Fruit fly (Drosophila melanogaster) whole organism, embryonic: ENCODE results near the gene CG42828.

Experiments
- Camta ChIP-seq: fragments of 200-800 bp; sonication (Bioruptor generic); optimal IDR thresholded peaks from 2 replicates; lab custom pipeline; 2016; ENCODE audit warnings: missing biosample characterization, missing genetic modification characterization
- Rfx ChIP-seq: fragments of 200-800 bp; sonication (Bioruptor generic); IDR thresholded peaks from 2 replicates; pipeline ENCODE4 v1.3.6; 2022; ENCODE audit warnings: missing biosample characterization, missing genetic modification characterization
- Rx ChIP-seq: fragments of 200-800 bp; sonication (Bioruptor generic); IDR thresholded peaks from 2 replicates; pipeline ENCODE4 v1.3.6; 2022; ENCODE audit warnings: missing biosample characterization, missing genetic modification characterization
- hbn ChIP-seq: fragments of 200-800 bp; sonication (Bioruptor generic); IDR thresholded peaks from 2 replicates; pipeline ENCODE4 v1.3.6; 2022; ENCODE audit warnings: missing biosample characterization, missing genetic modification characterization; ENCODE audit not compliant: partially characterized antibody
- twi ChIP-seq: fragments of 200-800 bp; optimal IDR thresholded peaks from 2 replicates; lab custom pipeline; 2019; ENCODE audit warnings: missing biosample characterization, mild to moderate bottlenecking, missing genetic modification characterization, moderate library complexity

DNA sequence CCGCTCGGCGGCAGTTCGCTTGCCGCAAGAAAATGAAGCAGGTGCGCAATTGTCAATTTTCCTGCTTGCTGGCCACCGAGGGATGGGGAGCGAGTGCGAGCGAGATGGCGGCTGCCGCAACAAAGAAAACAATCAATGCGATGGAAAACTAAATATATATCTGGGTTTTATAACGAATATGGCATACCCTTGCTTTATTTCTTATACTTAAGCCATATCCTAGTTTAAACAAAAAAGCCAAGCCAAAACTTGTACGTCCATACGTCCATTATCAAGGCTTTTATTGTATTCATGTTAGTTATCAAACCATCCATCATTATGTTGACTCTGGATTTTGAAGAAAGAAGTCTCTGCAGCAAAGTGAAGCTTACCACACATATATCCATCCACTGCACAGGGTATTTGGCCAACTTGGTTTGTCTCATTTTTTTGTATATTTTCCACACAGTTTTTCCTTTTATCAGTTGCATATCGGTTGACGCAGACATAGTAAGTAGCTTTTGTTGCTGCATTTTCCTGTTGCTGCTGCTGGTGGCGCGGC is 17.3 kb downstream of the CG42828 start:
- TF ChIP-seq twi (no peak), Camta (GFP tag; lab: Kevin White, UChicago) (no peak), Rx (GFP tag; lab: Robert Waterston, UW) (no peak), Rfx (GFP tag; lab: Robert Waterston, UW) (no peak), hbn (GFP tag; lab: Robert Waterston, UW) (no peak)
